Worm (Caenorhabditis elegans): Measurements from ENCODE around the gene D1046.4.

DNA sequence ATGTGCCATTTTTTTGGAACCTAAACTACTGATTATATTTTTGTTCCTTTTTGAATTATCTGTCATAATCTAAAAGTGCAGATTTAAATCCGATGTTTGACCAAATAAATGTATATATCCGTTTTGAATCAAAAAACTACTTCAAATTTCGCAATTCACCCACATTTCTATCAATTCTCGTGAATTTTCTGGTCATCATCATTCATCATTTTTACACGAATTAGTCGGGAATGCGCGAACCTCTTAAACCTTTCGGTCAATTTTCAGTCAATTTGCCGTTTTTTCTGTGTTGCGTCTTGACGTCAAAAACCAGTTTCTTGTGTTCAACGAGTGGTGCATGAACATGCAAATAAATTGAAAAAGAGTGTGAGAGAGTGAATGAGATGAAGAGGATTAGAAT is 20.5 kb downstream of the D1046.4 start:
- TF ChIP-seq elt-1 (tag; optimal IDR thresholded peaks at IDR 0.05; ENCODE audit: borderline replicate concordance, insufficient read depth) (no peak), ztf-11 (tag; optimal IDR thresholded peaks at IDR 0.05) (no peak), elt-3 (tag; optimal IDR thresholded peaks at IDR 0.05) (no peak), snpc-4 (tag; optimal IDR thresholded peaks at IDR 0.05) (no peak), nhr-12 (tag; optimal IDR thresholded peaks at IDR 0.05) (no peak), nhr-76 (tag; optimal IDR thresholded peaks at IDR 0.05) (no peak), unc-39 (tag; optimal IDR thresholded peaks at IDR 0.05) (no peak), blmp-1 (tag; optimal IDR thresholded peaks at IDR 0.05) (no peak), tbx-8 (GFP tag; optimal IDR thresholded peaks at IDR 0.05) (no peak)

Measured in whole organism, mixed stage, embryonic.